Fruit fly (Drosophila melanogaster): ENCODE results near the gene Pgd.

DNA sequence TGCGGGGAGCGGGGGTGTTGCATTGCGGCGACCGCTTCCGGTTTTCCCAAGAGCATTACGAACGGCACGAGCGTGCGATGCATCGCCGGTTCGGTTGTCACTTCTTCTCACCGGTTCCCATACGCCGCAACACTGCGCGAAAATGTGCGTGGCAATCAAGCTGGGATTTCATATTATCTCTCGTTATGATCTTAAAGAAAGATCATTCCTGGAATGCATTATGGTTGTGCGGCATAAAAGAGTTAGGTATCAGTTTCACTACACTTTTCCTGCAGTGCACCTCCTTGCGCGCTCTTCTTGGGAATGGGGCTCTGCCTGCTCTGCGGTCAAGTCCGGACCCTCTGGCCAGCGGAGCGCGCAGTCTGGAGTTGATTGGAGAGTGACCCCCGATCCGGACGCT is 21.2 kb downstream of the Pgd start:
- TF ChIP-seq Sox102F (GFP tag; optimal IDR thresholded peaks at IDR 0.05), result no peak
- no peak for TF ChIP-seq Hr39 (GFP tag; optimal IDR thresholded peaks at IDR 0.05)
- TF ChIP-seq Eip93F (GFP tag; optimal IDR thresholded peaks at IDR 0.05), result no peak
- peak; percentile 90 for TF ChIP-seq eg (GFP tag; IDR thresholded peaks at IDR 0.05)
- peak; percentile 56 for TF ChIP-seq pdm3 (GFP tag; optimal IDR thresholded peaks at IDR 0.05)
- TF ChIP-seq CG11294 (GFP tag; IDR thresholded peaks at IDR 0.05), result peak; percentile 63
- peak; percentile 81 for TF ChIP-seq Hr4 (GFP tag; optimal IDR thresholded peaks at IDR 0.05)
- TF ChIP-seq CG6163 (GFP tag; IDR thresholded peaks at IDR 0.05), result peak; percentile 83
- peak in 1 of 2 experiments; percentile 8 for TF ChIP-seq salr (GFP tag; optimal IDR thresholded peaks at IDR 0.05)
- TF ChIP-seq fd85E (GFP tag; optimal IDR thresholded peaks at IDR 0.05), result no peak
- peak; percentile 42 for TF ChIP-seq OdsH (GFP tag; optimal IDR thresholded peaks at IDR 0.05)
